Worm (Caenorhabditis elegans): ENCODE data around the gene T24H7.2.

T24H7.2 gene

DNA sequence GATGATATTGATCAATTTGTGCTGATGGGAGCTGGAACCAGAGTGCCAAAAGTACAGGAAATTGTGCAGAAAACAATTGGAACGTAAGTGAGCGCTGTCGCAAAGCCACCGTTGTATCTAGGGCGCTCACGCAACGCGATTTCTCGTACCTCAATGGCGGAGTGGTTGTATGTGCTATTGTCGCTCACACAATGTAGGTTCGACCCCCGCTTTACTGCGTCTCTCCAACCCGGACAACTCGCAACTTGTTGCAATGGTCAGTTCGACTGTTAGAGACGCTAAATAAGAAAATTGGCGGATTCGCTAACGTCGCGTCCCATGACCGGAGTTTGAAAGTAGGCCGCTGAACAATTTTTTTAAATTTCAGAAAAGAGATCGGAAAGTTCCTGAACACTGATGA is 1.4 kb downstream of the T24H7.2 start (continued):
- TF ChIP-seq mab-9 (GFP tag; IDR thresholded peaks at IDR 0.05) (no peak), unc-62 (GFP tag; optimal IDR thresholded peaks at IDR 0.05) (no peak), unc-130 (tag; optimal IDR thresholded peaks at IDR 0.05) (peak; percentile 35), nhr-20 (tag; optimal IDR thresholded peaks at IDR 0.05) (peak; percentile 45), pax-3 (tag; optimal IDR thresholded peaks at IDR 0.05) (no peak), fkh-8 (tag; optimal IDR thresholded peaks at IDR 0.05) (no peak), nhr-76 (tag; optimal IDR thresholded peaks at IDR 0.05) (no peak), pqm-1 (tag; optimal IDR thresholded peaks at IDR 0.05) (no peak), lin-35 (GFP tag; optimal IDR thresholded peaks at IDR 0.05) (peak; percentile 42 to 83), efl-1 (optimal IDR thresholded peaks at IDR 0.05) (peak; percentile 64 to 74), efl-1 (GFP tag; optimal IDR thresholded peaks at IDR 0.05 in 1 of 2) (peak; percentile 62 to 98), ceh-8 (GFP tag; optimal IDR thresholded peaks at IDR 0.05) (no peak), fkh-10 (GFP tag; optimal IDR thresholded peaks at IDR 0.05) (no peak), lin-13 (GFP tag; optimal IDR thresholded peaks at IDR 0.05) (no peak), sox-4 (tag; optimal IDR thresholded peaks at IDR 0.05) (no peak), snpc-4 (tag; optimal IDR thresholded peaks at IDR 0.05) (no peak), nhr-237 (tag; optimal IDR thresholded peaks at IDR 0.05) (no peak), hlh-4 (tag; optimal IDR thresholded peaks at IDR 0.05) (no peak), ama-1 (optimal IDR thresholded peaks at IDR 0.05) (no peak), unc-86 (tag; optimal IDR thresholded peaks at IDR 0.05) (peak; percentile 18), nhr-84 (tag; optimal IDR thresholded peaks at IDR 0.05) (no peak), alr-1 (tag; optimal IDR thresholded peaks at IDR 0.05; ENCODE audit: borderline replicate concordance) (no peak), xbp-1 (tag; optimal IDR thresholded peaks at IDR 0.05) (peak; percentile 20), egl-27 (tag; optimal IDR thresholded peaks at IDR 0.05) (no peak), vab-15 (tag; optimal IDR thresholded peaks at IDR 0.05) (no peak), lin-15B (tag; optimal IDR thresholded peaks at IDR 0.05) (no peak), mef-2 (tag; optimal IDR thresholded peaks at IDR 0.05) (no peak), isw-1 (GFP tag; IDR thresholded peaks at IDR 0.05) (no peak), ces-1 (GFP tag; optimal IDR thresholded peaks at IDR 0.05) (no peak), C16A3.4 (tag; optimal IDR thresholded peaks at IDR 0.05) (peak; percentile 78), tlp-1 (tag; optimal IDR thresholded peaks at IDR 0.05) (no peak), lin-14 (GFP tag; optimal IDR thresholded peaks at IDR 0.05) (no peak), nhr-85 (tag) (peak; percentile 80), ceh-82 (tag; optimal IDR thresholded peaks at IDR 0.05) (peak; percentile 4 to 36 (median 20)), mdl-1 (tag; optimal IDR thresholded peaks at IDR 0.05) (peak in 1 of 2 experiments; percentile 49), unc-30 (tag; optimal IDR thresholded peaks at IDR 0.05) (no peak), tbx-2 (tag; optimal IDR thresholded peaks at IDR 0.05) (peak; percentile 24), fos-1 (tag; optimal IDR thresholded peaks at IDR 0.05) (peak; percentile 10), unc-98 (GFP tag; IDR thresholded peaks at IDR 0.05) (no peak), ets-5 (GFP tag; IDR thresholded peaks at IDR 0.05) (no peak), jun-1 (tag; optimal IDR thresholded peaks at IDR 0.05) (no peak), efl-3 (GFP tag; optimal IDR thresholded peaks at IDR 0.05) (no peak), snu-23 (GFP tag; optimal IDR thresholded peaks at IDR 0.05) (peak; percentile 64), egl-13 (tag; optimal IDR thresholded peaks at IDR 0.05) (no peak), hlh-17 (GFP tag; optimal IDR thresholded peaks at IDR 0.05; ENCODE audit: borderline replicate concordance) (no peak), aly-2 (tag; optimal IDR thresholded peaks at IDR 0.05) (peak; percentile 10), lin-39 (tag; optimal IDR thresholded peaks at IDR 0.05) (no peak), mep-1 (tag; optimal IDR thresholded peaks at IDR 0.05) (peak; percentile 71), lir-3 (tag; optimal IDR thresholded peaks at IDR 0.05; ENCODE audit: poor library complexity) (peak; percentile 40), nhr-19 (GFP tag; conservative IDR thresholded peaks at IDR 0.05) (peak; percentile 57)

All from whole organism, L1 larva.